Fruit fly (Drosophila melanogaster) whole organism, pupa: ENCODE results near the gene Prosbeta3.

ENCODE experiments used
- CG13204 ChIP-seq: fragments of 200-800 bp; sonication (Bioruptor generic); optimal IDR thresholded peaks from 2 replicates; lab custom pipeline; 2018; ENCODE audit warnings: missing biosample characterization, mild to moderate bottlenecking, missing genetic modification characterization, moderate library complexity
- CG32121 ChIP-seq: fragments of 200-800 bp; sonication (Bioruptor generic); IDR thresholded peaks from 2 replicates; pipeline ENCODE4 v1.3.6; 2022; ENCODE audit warnings: missing biosample characterization, missing genetic modification characterization

- TF ChIP-seq CG32121 (no peak), CG13204 (GFP tag; lab: Kevin White, UChicago) (no peak)
Observed at dm6 chr3R:9046954-9047353, 40.9 kb upstream of the Prosbeta3 start.
